Fruit fly (Drosophila melanogaster): ENCODE measurements around the gene CG31183.

CG31183 gene

DNA sequence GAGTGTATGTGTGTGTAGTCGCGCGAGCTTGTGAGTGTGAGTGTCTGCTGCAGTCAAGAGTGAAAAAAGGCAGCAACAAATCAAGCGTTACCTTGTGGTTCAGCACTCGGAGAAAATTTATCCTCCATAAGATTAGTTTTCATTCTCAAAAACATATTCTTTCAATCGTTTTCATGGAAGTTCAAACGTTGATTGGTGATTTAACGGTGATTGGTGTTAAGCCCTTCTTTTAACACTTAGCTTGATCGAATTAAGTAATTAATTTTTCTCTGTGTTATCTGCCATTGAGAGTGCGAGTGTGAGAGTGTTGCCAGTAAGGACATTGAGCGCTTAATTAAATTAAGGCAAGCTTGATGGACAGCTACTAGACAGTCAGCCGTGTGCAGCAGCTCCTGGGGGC lies 23.9 kb upstream of the CG31183 start (continued):
- TF ChIP-seq Eip93F (GFP tag; optimal IDR thresholded peaks at IDR 0.05) = no peak
- peak; percentile 70 for TF ChIP-seq dsx (GFP tag; optimal IDR thresholded peaks at IDR 0.05; ENCODE audit: poor library complexity, severe bottlenecking)
- peak; percentile 62 for TF ChIP-seq Sox14 (GFP tag; optimal IDR thresholded peaks at IDR 0.05)
- peak; percentile 56; the same call in 2 of the 3 replicates for TF ChIP-seq eg (GFP tag; IDR thresholded peaks at IDR 0.05)
- peak; percentile 72 for TF ChIP-seq CG10669 (GFP tag; optimal IDR thresholded peaks at IDR 0.05)
- peak; percentile 66 for TF ChIP-seq Hr39 (GFP tag; optimal IDR thresholded peaks at IDR 0.05)
- no peak for TF ChIP-seq CG8119 (GFP tag; IDR thresholded peaks at IDR 0.05)
- peak; percentile 41 to 59 for TF ChIP-seq salr (GFP tag; optimal IDR thresholded peaks at IDR 0.05)
- peak; percentile 48 for TF ChIP-seq vri (GFP tag; optimal IDR thresholded peaks at IDR 0.05)
- no peak for TF ChIP-seq fkh (GFP tag; optimal IDR thresholded peaks at IDR 0.05)
- peak; percentile 63 for TF ChIP-seq spab (GFP tag; optimal IDR thresholded peaks at IDR 0.05)
- TF ChIP-seq CG7368 (GFP tag; optimal IDR thresholded peaks at IDR 0.05) = peak; percentile 56
- peak; percentile 43 for TF ChIP-seq Sox102F (GFP tag; optimal IDR thresholded peaks at IDR 0.05)
- TF ChIP-seq CG6276 (GFP tag; optimal IDR thresholded peaks at IDR 0.05) = peak; percentile 33
- TF ChIP-seq lz (GFP tag; optimal IDR thresholded peaks at IDR 0.05) = peak; percentile 70
- peak; percentile 43 for TF ChIP-seq CG4318 (GFP tag; optimal IDR thresholded peaks at IDR 0.05)
- TF ChIP-seq CG32006 (GFP tag; optimal IDR thresholded peaks at IDR 0.05) = peak; percentile 69
- TF ChIP-seq Sox15 (GFP tag; optimal IDR thresholded peaks at IDR 0.05) = peak; percentile 36
- TF ChIP-seq net (GFP tag; optimal IDR thresholded peaks at IDR 0.05) = peak; percentile 58
- TF ChIP-seq CG15336 (GFP tag; IDR thresholded peaks at IDR 0.05) = peak; percentile 58
- peak; percentile 68 for TF ChIP-seq CG1621 (tag; optimal IDR thresholded peaks at IDR 0.05)
- peak; percentile 69 for TF ChIP-seq cyc (GFP tag; optimal IDR thresholded peaks at IDR 0.05)
- peak; percentile 64 for TF ChIP-seq pdm3 (GFP tag; optimal IDR thresholded peaks at IDR 0.05)
- TF ChIP-seq CG6792 (GFP tag; optimal IDR thresholded peaks at IDR 0.05) = peak; percentile 57
- TF ChIP-seq CG3032 (tag; optimal IDR thresholded peaks at IDR 0.05) = peak; percentile 70
- TF ChIP-seq CG6808 (GFP tag; optimal IDR thresholded peaks at IDR 0.05) = peak; percentile 55

- TF ChIP-seq Eip78C (GFP tag) (peak; percentile 74), CG10669 (GFP tag; optimal IDR thresholded peaks at IDR 0.05) (no peak), CG8319 (GFP tag; optimal IDR thresholded peaks at IDR 0.05) (no peak), CG34406 (GFP tag; optimal IDR thresholded peaks at IDR 0.05) (no peak), fd85E (GFP tag; optimal IDR thresholded peaks at IDR 0.05) (no peak), CG1621 (tag; optimal IDR thresholded peaks at IDR 0.05) (no peak), Met (GFP tag; optimal IDR thresholded peaks at IDR 0.05) (peak; percentile 12), eg (GFP tag; IDR thresholded peaks at IDR 0.05) (no peak), Hr39 (GFP tag; optimal IDR thresholded peaks at IDR 0.05) (peak; percentile 10), svp (GFP tag) (peak; percentile 72), Eip93F (GFP tag; optimal IDR thresholded peaks at IDR 0.05) (no peak), CG7368 (GFP tag; optimal IDR thresholded peaks at IDR 0.05) (no peak), Gug (GFP tag; IDR thresholded peaks at IDR 0.05) (no peak), cyc (GFP tag; optimal IDR thresholded peaks at IDR 0.05) (no peak), esn (GFP tag; optimal IDR thresholded peaks at IDR 0.05) (peak; percentile 22), CG6854 (GFP tag; optimal IDR thresholded peaks at IDR 0.05) (no peak), CG3032 (tag; optimal IDR thresholded peaks at IDR 0.05) (no peak), spab (GFP tag; optimal IDR thresholded peaks at IDR 0.05) (no peak), CG6276 (GFP tag; optimal IDR thresholded peaks at IDR 0.05) (no peak), fkh (GFP tag; optimal IDR thresholded peaks at IDR 0.05) (no peak), Blimp-1 (GFP tag; optimal IDR thresholded peaks at IDR 0.05) (no peak), CG6163 (GFP tag; IDR thresholded peaks at IDR 0.05) (no peak), CG9139 (GFP tag; optimal IDR thresholded peaks at IDR 0.05) (no peak), CG3919 (GFP tag; optimal IDR thresholded peaks at IDR 0.05) (no peak), CG31627 (GFP tag; optimal IDR thresholded peaks at IDR 0.05) (no peak), CG11902 (GFP tag; optimal IDR thresholded peaks at IDR 0.05) (no peak), dac (GFP tag; optimal IDR thresholded peaks at IDR 0.05) (no peak), lz (GFP tag; optimal IDR thresholded peaks at IDR 0.05) (no peak), dsx (GFP tag; optimal IDR thresholded peaks at IDR 0.05; ENCODE audit: poor library complexity, severe bottlenecking) (no peak), CG6808 (GFP tag; optimal IDR thresholded peaks at IDR 0.05) (no peak), pdm3 (GFP tag; optimal IDR thresholded peaks at IDR 0.05) (no peak), achi (GFP tag; optimal IDR thresholded peaks at IDR 0.05) (no peak), CG8119 (GFP tag; IDR thresholded peaks at IDR 0.05) (no peak; the same call in 2 of the 3 replicates), CG4318 (GFP tag; optimal IDR thresholded peaks at IDR 0.05) (no peak), vri (GFP tag; optimal IDR thresholded peaks at IDR 0.05) (no peak), fd59A (GFP tag; optimal IDR thresholded peaks at IDR 0.05) (no peak), CG32006 (GFP tag; optimal IDR thresholded peaks at IDR 0.05) (peak; percentile 43), CG16779 (tag; optimal IDR thresholded peaks at IDR 0.05) (no peak), Hr4 (GFP tag; optimal IDR thresholded peaks at IDR 0.05) (peak; percentile 11), ss (GFP tag; optimal IDR thresholded peaks at IDR 0.05) (no peak)
Measured at dm6 chr3R:15898302-15898701, 22.6 kb upstream of the CG31183 start.

Measured in whole organism, prepupa.